Fruit fly (Drosophila melanogaster) whole organism, embryonic: ENCODE results near the gene CG9107.
A peak's percentile ranks its signal among the peaks of the same experiment; 100 is the strongest.

Experiments
- Antp ChIP-seq: fragments of 200-800 bp; sonication (Bioruptor generic); optimal IDR thresholded peaks from 3 replicates; lab custom pipeline; 2016; ENCODE audit warnings: missing biosample characterization, missing genetic modification characterization
- Bgb ChIP-seq: fragments of 200-800 bp; sonication (Bioruptor generic); IDR thresholded peaks from 2 replicates; pipeline ENCODE4 v1.3.6; 2022; ENCODE audit warnings: missing biosample characterization, missing genetic modification characterization; ENCODE audit not compliant: partially characterized antibody
- CG10209 ChIP-seq: fragments of 200-800 bp; sonication (Bioruptor generic); optimal IDR thresholded peaks from 3 replicates; lab custom pipeline; 2017; ENCODE audit warnings: missing biosample characterization, mild to moderate bottlenecking, missing genetic modification characterization, missing genetic modification reagents
- CG11093 ChIP-seq: fragments of 200-800 bp; sonication (Bioruptor generic); IDR thresholded peaks from 3 replicates; pipeline ENCODE4 v1.3.6; 2022; ENCODE audit warnings: missing biosample characterization, missing genetic modification characterization
- CG11456 ChIP-seq: fragments of 200-800 bp; sonication (Bioruptor generic); IDR thresholded peaks from 3 replicates; pipeline ENCODE4 v1.3.6; 2022; ENCODE audit warnings: missing biosample characterization, missing genetic modification characterization
- CG11695 ChIP-seq: fragments of 200-800 bp; sonication (Bioruptor generic); IDR thresholded peaks from 3 replicates; pipeline ENCODE4 v1.3.6; 2022; ENCODE audit warnings: missing biosample characterization, missing genetic modification characterization
- CG12391 ChIP-seq: fragments of 200-800 bp; sonication (Bioruptor generic); optimal IDR thresholded peaks from 3 replicates; lab custom pipeline; 2018; ENCODE audit warnings: missing biosample characterization, mild to moderate bottlenecking, missing genetic modification characterization, moderate library complexity
- CG13424 ChIP-seq: fragments of 200-800 bp; sonication (Bioruptor generic); optimal IDR thresholded peaks from 2 replicates; lab custom pipeline; 2019; ENCODE audit warnings: missing biosample characterization, mild to moderate bottlenecking, missing genetic modification characterization, moderate library complexity
- CG13894 ChIP-seq: fragments of 200-800 bp; sonication (Bioruptor generic); optimal IDR thresholded peaks from 3 replicates; lab custom pipeline; 2018; ENCODE audit warnings: missing biosample characterization, mild to moderate bottlenecking, missing genetic modification characterization, moderate library complexity
- CG15696 ChIP-seq: fragments of 200-800 bp; sonication (Bioruptor generic); optimal IDR thresholded peaks from 2 replicates; lab custom pipeline; 2019; ENCODE audit warnings: missing biosample characterization, mild to moderate bottlenecking, missing genetic modification characterization, moderate library complexity
- CG17361 ChIP-seq: fragments of 200-800 bp; sonication (Bioruptor generic); IDR thresholded peaks from 3 replicates; pipeline ENCODE4 v1.3.6; 2022; ENCODE audit warnings: missing biosample characterization, missing genetic modification characterization
- CG18476 ChIP-seq: fragments of 200-800 bp; sonication (Bioruptor generic); optimal IDR thresholded peaks from 2 replicates; lab custom pipeline; 2016; ENCODE audit warnings: missing biosample characterization, mild to moderate bottlenecking, missing genetic modification characterization
- CG18764 ChIP-seq: fragments of 200-800 bp; sonication (Bioruptor generic); optimal IDR thresholded peaks from 3 replicates; lab custom pipeline; 2016; ENCODE audit warnings: missing biosample characterization, missing genetic modification characterization
- CG2678 ChIP-seq: fragments of 200-800 bp; sonication (Bioruptor generic); optimal IDR thresholded peaks from 3 replicates; lab custom pipeline; 2019; ENCODE audit warnings: missing biosample characterization, mild to moderate bottlenecking, missing genetic modification characterization, moderate library complexity
- CG32772 ChIP-seq: fragments of 200-800 bp; sonication (Bioruptor generic); IDR thresholded peaks from 2 replicates; pipeline ENCODE4 v1.3.6; 2022; ENCODE audit warnings: missing biosample characterization, missing genetic modification characterization
- CG4282 ChIP-seq: fragments of 200-800 bp; sonication (Bioruptor generic); optimal IDR thresholded peaks from 2 replicates; lab custom pipeline; 2016; ENCODE audit warnings: missing biosample characterization, missing genetic modification characterization
- CG4424 ChIP-seq: fragments of 200-800 bp; sonication (Bioruptor generic); optimal IDR thresholded peaks from 3 replicates; lab custom pipeline; 2016; ENCODE audit warnings: missing biosample characterization, missing genetic modification characterization
- CG4707 ChIP-seq: fragments of 200-800 bp; sonication (Bioruptor generic); optimal IDR thresholded peaks from 2 replicates; lab custom pipeline; 2018; ENCODE audit warnings: missing biosample characterization, mild to moderate bottlenecking, missing genetic modification characterization, moderate library complexity
- CG5180 ChIP-seq: fragments of 200-800 bp; sonication (Bioruptor generic); optimal IDR thresholded peaks from 3 replicates; lab custom pipeline; 2017; ENCODE audit warnings: missing biosample characterization, missing genetic modification characterization, mild to moderate bottlenecking, moderate library complexity, missing genetic modification reagents
- CG6683 ChIP-seq: fragments of 200-800 bp; sonication (Bioruptor generic); optimal IDR thresholded peaks from 2 replicates; lab custom pipeline; 2017; ENCODE audit warnings: missing biosample characterization, mild to moderate bottlenecking, missing genetic modification characterization, missing genetic modification reagents
- CG6854 ChIP-seq: fragments of 200-800 bp; sonication (Bioruptor generic); optimal IDR thresholded peaks from 3 replicates; lab custom pipeline; 2017; ENCODE audit warnings: missing biosample characterization, mild to moderate bottlenecking, missing genetic modification characterization
- CG7745 ChIP-seq: fragments of 200-800 bp; sonication (Bioruptor generic); optimal IDR thresholded peaks from 2 replicates; lab custom pipeline; 2018; ENCODE audit warnings: missing biosample characterization, mild to moderate bottlenecking, missing genetic modification characterization, moderate library complexity
- CG9215 ChIP-seq: fragments of 200-800 bp; sonication (Bioruptor generic); IDR thresholded peaks from 2 replicates; pipeline ENCODE4 v1.3.6; 2022; ENCODE audit warnings: missing biosample characterization, missing genetic modification characterization
- CG9727 ChIP-seq: fragments of 200-800 bp; sonication (Bioruptor generic); optimal IDR thresholded peaks from 3 replicates; lab custom pipeline; 2017; ENCODE audit warnings: missing biosample characterization, mild to moderate bottlenecking, missing genetic modification characterization
- D19A ChIP-seq: fragments of 200-800 bp; optimal IDR thresholded peaks from 3 replicates; lab custom pipeline; 2019; ENCODE audit warnings: missing biosample characterization, mild to moderate bottlenecking, missing genetic modification characterization, moderate library complexity
- Deaf1 ChIP-seq: fragments of 200-800 bp; optimal IDR thresholded peaks from 3 replicates; lab custom pipeline; 2019; ENCODE audit warnings: missing biosample characterization, mild to moderate bottlenecking, missing genetic modification characterization, moderate library complexity
- Ets97D ChIP-seq: fragments of 200-800 bp; sonication (Bioruptor generic); optimal IDR thresholded peaks from 3 replicates; lab custom pipeline; 2016; ENCODE audit warnings: missing biosample characterization, missing genetic modification characterization
- Hey ChIP-seq: fragments of 200-800 bp; sonication (Bioruptor generic); optimal IDR thresholded peaks from 3 replicates; lab custom pipeline; 2018; ENCODE audit warnings: missing biosample characterization, mild to moderate bottlenecking, missing genetic modification characterization
- HmgZ ChIP-seq: fragments of 200-800 bp; sonication (Bioruptor generic); optimal IDR thresholded peaks from 2 replicates; lab custom pipeline; 2018; ENCODE audit warnings: missing biosample characterization, mild to moderate bottlenecking, missing genetic modification characterization
- Hsf ChIP-seq: fragments of 200-800 bp; sonication (Bioruptor generic); optimal IDR thresholded peaks from 3 replicates; lab custom pipeline; 2016; ENCODE audit warnings: missing biosample characterization, missing genetic modification characterization
- Lhr ChIP-seq: fragments of 200-800 bp; sonication (Bioruptor generic); optimal IDR thresholded peaks from 3 replicates; lab custom pipeline; 2017; ENCODE audit warnings: mild to moderate bottlenecking, missing biosample characterization, missing genetic modification reagents, missing genetic modification characterization
- Lim3 ChIP-seq: fragments of 200-800 bp; sonication (Bioruptor generic); IDR thresholded peaks from 2 replicates; pipeline ENCODE4 v1.3.6; 2022; ENCODE audit warnings: missing biosample characterization, missing genetic modification characterization
- NC2α ChIP-seq: fragments of 200-800 bp; sonication (Bioruptor generic); optimal IDR thresholded peaks from 2 replicates; lab custom pipeline; 2016; ENCODE audit warnings: missing biosample characterization, missing genetic modification characterization
- NfI ChIP-seq: fragments of 200-800 bp; sonication (Bioruptor generic); optimal IDR thresholded peaks from 3 replicates; lab custom pipeline; 2018; ENCODE audit warnings: missing biosample characterization, mild to moderate bottlenecking, missing genetic modification characterization, moderate library complexity
- Ssrp ChIP-seq: fragments of 200-800 bp; sonication (Bioruptor generic); optimal IDR thresholded peaks from 2 replicates; lab custom pipeline; 2018; ENCODE audit warnings: missing biosample characterization, mild to moderate bottlenecking, missing genetic modification characterization, moderate library complexity
- Taf1 ChIP-seq: fragments of 200-800 bp; sonication (Bioruptor generic); IDR thresholded peaks from 2 replicates; pipeline ENCODE4 v1.3.6; 2022; ENCODE audit warnings: missing biosample characterization, missing genetic modification characterization
- Trl ChIP-seq, 3 experiments: fragments of >200 bp in 2 of 3; fragments of 200-800 bp in 1 of 3; sonication (Bioruptor generic) in 1 of 3; optimal IDR thresholded peaks; 2 replicates in 1 of 3; 3 replicates in 2 of 3; lab custom pipeline; 2016 to 2017; ENCODE audit warnings: missing biosample characterization in 1 of 3, missing genetic modification characterization in 1 of 3
- bowl ChIP-seq: fragments of 200-800 bp; sonication (Bioruptor generic); IDR thresholded peaks from 2 replicates; pipeline ENCODE4 v1.3.6; 2022; ENCODE audit warnings: missing biosample characterization, missing genetic modification characterization
- gcm ChIP-seq: fragments of 200-800 bp; sonication (Bioruptor generic); optimal IDR thresholded peaks from 2 replicates; lab custom pipeline; 2019; ENCODE audit warnings: missing biosample characterization, mild to moderate bottlenecking, missing genetic modification characterization, moderate library complexity
- gro ChIP-seq: fragments of 200-800 bp; sonication (Bioruptor generic); optimal IDR thresholded peaks from 2 replicates; lab custom pipeline; 2016; ENCODE audit warnings: missing biosample characterization, missing genetic modification characterization
- kni ChIP-seq: fragments of 200-800 bp; sonication (Bioruptor generic); optimal IDR thresholded peaks from 3 replicates; lab custom pipeline; 2017; ENCODE audit warnings: mild to moderate bottlenecking, missing biosample characterization, missing genetic modification reagents, missing genetic modification characterization
- lmd ChIP-seq: fragments of 200-800 bp; sonication (Bioruptor generic); IDR thresholded peaks from 2 replicates; pipeline ENCODE4 v1.3.6; 2022; ENCODE audit warnings: missing biosample characterization, missing genetic modification characterization
- mld ChIP-seq: fragments of 200-800 bp; sonication (Bioruptor generic); IDR thresholded peaks from 3 replicates; pipeline ENCODE4 v1.3.6; 2022; ENCODE audit warnings: missing biosample characterization, missing genetic modification characterization; ENCODE audit not compliant: partially characterized antibody
- sens ChIP-seq: fragments of 200-800 bp; sonication (Bioruptor generic); peaks from one replicate; lab custom pipeline; 2016; ENCODE audit warnings: missing biosample characterization, missing genetic modification characterization
- slp2 ChIP-seq: fragments of 200-800 bp; sonication (Bioruptor generic); optimal IDR thresholded peaks from 2 replicates; lab custom pipeline; 2016; ENCODE audit warnings: missing biosample characterization, missing genetic modification characterization
- tap ChIP-seq: fragments of 200-800 bp; optimal IDR thresholded peaks from 3 replicates; lab custom pipeline; 2019; ENCODE audit warnings: missing biosample characterization, mild to moderate bottlenecking, missing genetic modification characterization, moderate library complexity
- tio ChIP-seq: fragments of 200-800 bp; sonication (Bioruptor generic); optimal IDR thresholded peaks from 2 replicates; lab custom pipeline; 2017; ENCODE audit warnings: missing biosample characterization, missing genetic modification characterization, inconsistent platforms
- trh ChIP-seq: fragments of 200-800 bp; sonication (Bioruptor generic); optimal IDR thresholded peaks from 2 replicates; lab custom pipeline; 2016; ENCODE audit warnings: missing biosample characterization, missing genetic modification characterization
- z ChIP-seq: fragments of 200-800 bp; sonication (Bioruptor generic); IDR thresholded peaks from 3 replicates; pipeline ENCODE4 v1.3.6; 2022; ENCODE audit warnings: missing biosample characterization, missing genetic modification characterization
- zfh2 ChIP-seq: fragments of 200-800 bp; sonication (Bioruptor generic); optimal IDR thresholded peaks from 2 replicates; lab custom pipeline; 2016; ENCODE audit warnings: missing biosample characterization, missing genetic modification characterization

Gene CG9107

DNA sequence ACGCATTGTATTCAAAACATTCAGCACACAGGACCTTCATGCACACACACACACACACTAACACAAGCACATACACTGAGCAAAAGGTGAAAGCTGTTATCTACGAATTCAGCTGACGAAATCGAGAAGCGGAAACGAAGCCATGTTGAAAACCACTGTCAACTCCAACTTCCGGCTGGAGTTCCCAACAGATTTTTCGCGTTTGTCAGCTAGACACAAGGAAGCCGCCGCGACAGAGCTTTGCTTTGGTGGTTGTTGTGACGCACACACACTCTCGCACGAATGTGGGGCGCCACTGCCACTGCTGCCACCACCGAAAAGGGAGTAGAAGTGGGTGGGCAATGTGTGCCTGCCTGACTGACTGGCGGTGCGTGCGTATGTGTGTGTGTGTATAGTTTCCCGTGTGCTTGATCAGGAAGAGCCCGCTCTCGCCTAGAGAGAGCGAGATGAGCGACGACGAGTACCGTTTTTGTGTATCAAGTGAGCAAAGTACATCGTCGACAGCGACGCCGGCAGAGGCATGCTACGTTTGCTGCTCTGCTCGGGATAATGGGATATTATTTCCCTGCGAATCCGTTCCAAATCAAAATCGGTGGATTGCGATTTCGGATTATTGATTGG, 26.6 kb downstream of the CG9107 start (continued):
- TF ChIP-seq CG5180 (GFP tag; lab: Kevin White, UChicago) (peak; percentile 72), CG9727 (GFP tag; lab: Kevin White, UChicago) (peak; percentile 67), CG11093 (GFP tag; lab: Robert Waterston, UW) (no peak), HmgZ (tag; lab: Kevin White, UChicago) (peak; percentile 41), bowl (GFP tag; lab: Robert Waterston, UW) (no peak), CG9215 (GFP tag; lab: Robert Waterston, UW) (no peak), CG12391 (tag; lab: Kevin White, UChicago) (peak; percentile 41), gcm (GFP tag; lab: Kevin White, UChicago) (peak; percentile 57), Lim3 (GFP tag; lab: Robert Waterston, UW) (no peak), CG4707 (GFP tag; lab: Kevin White, UChicago) (peak; percentile 59), CG6854 (GFP tag; lab: Kevin White, UChicago) (peak; percentile 67), Bgb (GFP tag; lab: Robert Waterston, UW) (no peak), Ets97D (peak; percentile 97), sens (peak; percentile 81), Lhr (no peak), CG4424 (GFP tag; lab: Kevin White, UChicago) (no peak), CG13424 (peak; percentile 11), zfh2 (GFP tag; lab: Kevin White, UChicago) (no peak), CG13894 (tag; lab: Kevin White, UChicago) (peak; percentile 42), CG18764 (GFP tag; lab: Kevin White, UChicago) (no peak), NfI (GFP tag; lab: Kevin White, UChicago) (peak; percentile 53), tio (GFP tag; lab: Kevin White, UChicago) (no peak), CG4282 (GFP tag; lab: Kevin White, UChicago) (no peak), Antp (GFP tag; lab: Kevin White, UChicago) (no peak), kni (peak; percentile 93), Hey (tag; lab: Kevin White, UChicago) (peak; percentile 58), Taf1 (GFP tag; lab: Robert Waterston, UW) (no peak), D19A (tag; lab: Kevin White, UChicago) (peak; percentile 34), CG11695 (GFP tag; lab: Robert Waterston, UW) (0 out of 3 replicates have a peak, but pooled peaks have one; percentile 48), z (GFP tag; lab: Robert Waterston, UW) (no peak), CG17361 (peak; percentile 30; the same call in 1 of the 3 replicates), NC2α (GFP tag; lab: Kevin White, UChicago) (no peak), tap (tag; lab: Kevin White, UChicago) (peak; percentile 20), lmd (no peak), CG32772 (GFP tag; lab: Robert Waterston, UW) (no peak), CG7745 (tag; lab: Kevin White, UChicago) (no peak), gro (GFP tag; lab: Kevin White, UChicago) (no peak), CG18476 (GFP tag; lab: Kevin White, UChicago) (no peak), Trl (optimal IDR thresholded peaks at IDR 0.05; lab: Kevin White, UChicago) (peak; percentile 55 to 75), Trl (GFP tag; optimal IDR thresholded peaks at IDR 0.05; lab: Kevin White, UChicago) (no peak), Deaf1 (tag; lab: Kevin White, UChicago) (peak; percentile 37), CG2678 (tag; lab: Kevin White, UChicago) (no peak), Hsf (no peak), trh (GFP tag; lab: Kevin White, UChicago) (no peak), slp2 (peak; percentile 0), CG15696 (tag; lab: Kevin White, UChicago) (peak; percentile 20), CG10209 (peak; percentile 24), CG11456 (GFP tag; lab: Robert Waterston, UW) (no peak), mld (GFP tag; lab: Robert Waterston, UW) (no peak), Ssrp (tag; lab: Kevin White, UChicago) (no peak), CG6683 (GFP tag; lab: Kevin White, UChicago) (peak; percentile 41)
